Fruit fly (Drosophila melanogaster): Measurements from ENCODE around the gene Hel25E.

Gene Hel25E

dm6 chr2L:5523848-5524473, 18.2 kb downstream of the Hel25E start, which contains the start of the genes Vps52 and Elp4:
Vps52 (minus strand) TSS chr2L:5523898.
Elp4 (plus strand) TSS chr2L:5524139.
- peak; percentile 72 for TF ChIP-seq psq (GFP tag; optimal IDR thresholded peaks at IDR 0.05)
- TF ChIP-seq Sp1 (GFP tag; optimal IDR thresholded peaks at IDR 0.05) = peak; percentile 79
- no peak for TF ChIP-seq Vsx2 (GFP tag; optimal IDR thresholded peaks at IDR 0.05; ENCODE audit: partially characterized antibody)
- no peak for TF ChIP-seq dmrt93B (GFP tag; optimal IDR thresholded peaks at IDR 0.05)
- peak; percentile 71 for TF ChIP-seq Myc (optimal IDR thresholded peaks at IDR 0.05)
- peak; percentile 84 for TF ChIP-seq rgr (GFP tag; optimal IDR thresholded peaks at IDR 0.05)
- no peak for TF ChIP-seq h (GFP tag; optimal IDR thresholded peaks at IDR 0.05)
- TF ChIP-seq Rel (GFP tag; optimal IDR thresholded peaks at IDR 0.05) = no peak
- peak; percentile 31 for TF ChIP-seq Rel (tag; optimal IDR thresholded peaks at IDR 0.05)
- TF ChIP-seq CG9705 (GFP tag; optimal IDR thresholded peaks at IDR 0.05) = peak; percentile 51
- TF ChIP-seq HLH106 (tag; optimal IDR thresholded peaks at IDR 0.05) = peak; percentile 82
- TF ChIP-seq foxo (GFP tag; optimal IDR thresholded peaks at IDR 0.05) = peak in 1 of 2 experiments; percentile 82
- TF ChIP-seq sv (GFP tag; optimal IDR thresholded peaks at IDR 0.05) = peak; percentile 65
- peak; percentile 1 for TF ChIP-seq Hr83 (GFP tag; optimal IDR thresholded peaks at IDR 0.05; ENCODE audit: poor library complexity, severe bottlenecking)
- TF ChIP-seq ey (GFP tag; optimal IDR thresholded peaks at IDR 0.05) = peak; percentile 61
- no peak for TF ChIP-seq Dfd (GFP tag; optimal IDR thresholded peaks at IDR 0.05)
- peak; percentile 70 for TF ChIP-seq OdsH (GFP tag; optimal IDR thresholded peaks at IDR 0.05)

DNA sequence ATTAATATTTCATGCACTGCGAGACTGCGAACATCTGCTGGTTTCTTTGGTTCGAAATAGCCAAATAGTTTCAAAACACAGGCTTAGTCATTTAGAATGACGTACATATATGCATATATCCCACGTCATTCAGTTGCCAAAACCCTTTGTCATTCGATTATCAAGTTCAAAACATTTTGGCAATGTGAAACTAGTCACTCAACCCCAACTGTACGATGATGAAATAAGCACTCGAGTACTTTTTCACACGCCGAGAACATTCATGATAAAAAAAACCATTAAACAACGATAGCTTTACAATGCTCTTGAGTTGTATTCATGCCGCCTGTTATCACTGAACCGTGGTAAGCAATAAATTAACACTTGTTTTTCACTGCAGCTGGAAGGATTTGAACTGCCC, 21.4 kb downstream of the Hel25E start:
- TF ChIP-seq fru (GFP tag; optimal IDR thresholded peaks at IDR 0.05) (no peak), Abd-B (GFP tag; optimal IDR thresholded peaks at IDR 0.05) (no peak), Rel (GFP tag; optimal IDR thresholded peaks at IDR 0.05) (no peak), Rel (tag; optimal IDR thresholded peaks at IDR 0.05) (no peak), rgr (GFP tag; optimal IDR thresholded peaks at IDR 0.05) (peak; percentile 7), Hr78 (GFP tag; optimal IDR thresholded peaks at IDR 0.05) (no peak), h (GFP tag; optimal IDR thresholded peaks at IDR 0.05) (no peak), woc (GFP tag; optimal IDR thresholded peaks at IDR 0.05) (no peak), Dfd (GFP tag; optimal IDR thresholded peaks at IDR 0.05) (no peak), Mio (GFP tag; optimal IDR thresholded peaks at IDR 0.05) (no peak), Dif (GFP tag; optimal IDR thresholded peaks at IDR 0.05; ENCODE audit: partially characterized antibody) (no peak), CG9705 (GFP tag; optimal IDR thresholded peaks at IDR 0.05) (no peak), foxo (GFP tag; optimal IDR thresholded peaks at IDR 0.05) (peak in 1 of 2 experiments; percentile 18)

DNA sequence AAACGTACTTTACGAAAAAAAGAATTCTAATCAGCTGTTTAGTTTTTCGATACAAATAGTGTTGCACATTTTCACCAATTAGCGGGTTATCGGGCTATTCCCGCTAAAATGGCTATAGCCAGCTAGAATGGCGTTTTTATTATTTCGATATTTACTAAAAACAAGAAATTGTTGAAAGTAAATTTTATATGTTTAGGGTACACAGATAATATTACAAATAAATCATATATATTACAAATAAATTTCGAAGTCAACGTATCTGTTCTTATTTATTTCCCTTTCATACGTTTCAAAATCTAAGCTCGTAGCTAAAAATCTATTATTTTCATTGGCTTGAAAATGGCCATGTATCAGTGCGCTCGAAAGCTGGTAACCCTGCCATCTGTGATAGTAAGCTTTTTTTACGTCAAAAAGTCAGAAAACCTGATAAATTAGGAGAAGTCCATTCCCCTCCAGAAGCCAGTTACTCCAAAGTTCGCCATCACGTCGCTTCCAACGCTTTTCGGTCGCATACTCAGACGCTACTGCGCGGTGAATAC, 22.2 kb downstream of the Hel25E start, which contains the start of the genes CG7382 and cl:
Gene CG7382, minus strand, starts transcription at position 51 of the 539 bp plus-strand sequence.
Gene cl, plus strand, starts transcription at position 290 of the 539 bp plus-strand sequence.
- TF ChIP-seq CG9705 (GFP tag; optimal IDR thresholded peaks at IDR 0.05) (peak; percentile 20), tai (GFP tag; optimal IDR thresholded peaks at IDR 0.05) (no peak), woc (GFP tag; optimal IDR thresholded peaks at IDR 0.05) (no peak), CG32264 (GFP tag; optimal IDR thresholded peaks at IDR 0.05) (no peak), sage (GFP tag; optimal IDR thresholded peaks at IDR 0.05) (no peak), rgr (GFP tag; optimal IDR thresholded peaks at IDR 0.05) (peak; percentile 12), Mio (GFP tag; optimal IDR thresholded peaks at IDR 0.05) (no peak), CrebA (GFP tag; optimal IDR thresholded peaks at IDR 0.05; ENCODE audit: borderline replicate concordance) (no peak), Sp1 (GFP tag; optimal IDR thresholded peaks at IDR 0.05) (peak; percentile 30), dl (GFP tag; optimal IDR thresholded peaks at IDR 0.05; ENCODE audit: insufficient read depth in 1 of 2, partially characterized antibody in 2 of 2) (no peak), HLH106 (tag; optimal IDR thresholded peaks at IDR 0.05) (peak; percentile 71), br (GFP tag; optimal IDR thresholded peaks at IDR 0.05) (no peak), Rel (GFP tag; optimal IDR thresholded peaks at IDR 0.05) (no peak), Rel (tag; optimal IDR thresholded peaks at IDR 0.05) (peak; percentile 56), jim (GFP tag; optimal IDR thresholded peaks at IDR 0.05) (no peak), foxo (GFP tag; optimal IDR thresholded peaks at IDR 0.05) (peak in 1 of 2 experiments; percentile 64), brk (GFP tag; optimal IDR thresholded peaks at IDR 0.05) (no peak), pan (optimal IDR thresholded peaks at IDR 0.05) (no peak), psq (GFP tag; optimal IDR thresholded peaks at IDR 0.05) (peak; percentile 19), OdsH (GFP tag; optimal IDR thresholded peaks at IDR 0.05) (peak; percentile 5), ey (GFP tag; optimal IDR thresholded peaks at IDR 0.05) (no peak), Myc (optimal IDR thresholded peaks at IDR 0.05) (peak; percentile 99), fru (GFP tag; optimal IDR thresholded peaks at IDR 0.05) (peak; percentile 12), GATAd (GFP tag; optimal IDR thresholded peaks at IDR 0.05) (no peak), usp (GFP tag; optimal IDR thresholded peaks at IDR 0.05) (no peak), lola (GFP tag; optimal IDR thresholded peaks at IDR 0.05) (no peak), h (GFP tag; optimal IDR thresholded peaks at IDR 0.05) (peak; percentile 50), Hr78 (GFP tag; optimal IDR thresholded peaks at IDR 0.05) (no peak), Abd-B (GFP tag; optimal IDR thresholded peaks at IDR 0.05) (no peak), Hnf4 (GFP tag; optimal IDR thresholded peaks at IDR 0.05) (no peak), dsf (GFP tag; optimal IDR thresholded peaks at IDR 0.05; ENCODE audit: borderline replicate concordance) (no peak), Dif (GFP tag; optimal IDR thresholded peaks at IDR 0.05; ENCODE audit: partially characterized antibody) (no peak), dmrt93B (GFP tag; optimal IDR thresholded peaks at IDR 0.05) (peak; percentile 44), N (GFP tag; optimal IDR thresholded peaks at IDR 0.05) (no peak), Hr83 (GFP tag; optimal IDR thresholded peaks at IDR 0.05; ENCODE audit: poor library complexity, severe bottlenecking) (no peak), sv (GFP tag; optimal IDR thresholded peaks at IDR 0.05) (no peak), Dfd (GFP tag; optimal IDR thresholded peaks at IDR 0.05) (no peak), Vsx2 (GFP tag; optimal IDR thresholded peaks at IDR 0.05; ENCODE audit: partially characterized antibody) (no peak), Jra (GFP tag; optimal IDR thresholded peaks at IDR 0.05) (no peak)

Measured in whole organism, wandering third instar larva.